Fruit fly (Drosophila melanogaster) whole organism, prepupa: Measurements from ENCODE around the gene eIF1.

Source experiments
- CG10631 ChIP-seq: fragments of 200-800 bp; sonication (Bioruptor generic); optimal IDR thresholded peaks from 2 replicates; lab custom pipeline; 2016; ENCODE audit warnings: missing biosample characterization, missing genetic modification characterization
- CG10669 ChIP-seq: fragments of 200-800 bp; sonication (Bioruptor generic); optimal IDR thresholded peaks from 3 replicates; lab custom pipeline; 2018; ENCODE audit warnings: missing biosample characterization, mild to moderate bottlenecking, missing genetic modification characterization, moderate library complexity
- CG11294 ChIP-seq: fragments of 200-800 bp; sonication (Bioruptor generic); IDR thresholded peaks from 2 replicates; pipeline ENCODE4 v1.3.6; 2022; ENCODE audit warnings: missing biosample characterization, missing genetic modification characterization
- CG11762 ChIP-seq: fragments of 200-800 bp; sonication (Bioruptor generic); optimal IDR thresholded peaks from 3 replicates; lab custom pipeline; 2016; ENCODE audit warnings: missing biosample characterization, missing genetic modification characterization; ENCODE audit not compliant: insufficient read depth
- CG11902 ChIP-seq: fragments of 200-800 bp; sonication (Bioruptor generic); optimal IDR thresholded peaks from 3 replicates; lab custom pipeline; 2016; ENCODE audit warnings: missing biosample characterization, missing genetic modification characterization
- CG15336 ChIP-seq: fragments of 200-800 bp; sonication (Bioruptor generic); IDR thresholded peaks from 2 replicates; pipeline ENCODE4 v1.3.6; 2022; ENCODE audit warnings: missing biosample characterization, missing genetic modification characterization
- CG16779 ChIP-seq: fragments of 200-800 bp; sonication (Bioruptor generic); optimal IDR thresholded peaks from 3 replicates; lab custom pipeline; 2017; ENCODE audit warnings: missing biosample characterization, mild to moderate bottlenecking, missing genetic modification characterization
- CG31627 ChIP-seq: fragments of 200-800 bp; sonication (Bioruptor generic); optimal IDR thresholded peaks from 3 replicates; lab custom pipeline; 2016; ENCODE audit warnings: missing biosample characterization, missing genetic modification characterization
- CG32006 ChIP-seq: fragments of 200-800 bp; sonication (Bioruptor generic); optimal IDR thresholded peaks from 3 replicates; lab custom pipeline; 2017; ENCODE audit warnings: missing biosample characterization, mild to moderate bottlenecking, missing genetic modification characterization
- CG3919 ChIP-seq: fragments of 200-800 bp; sonication (Bioruptor generic); optimal IDR thresholded peaks from 3 replicates; lab custom pipeline; 2016; ENCODE audit warnings: missing biosample characterization, missing genetic modification characterization
- CG6163 ChIP-seq: fragments of 200-800 bp; sonication (Bioruptor generic); IDR thresholded peaks from 3 replicates; pipeline ENCODE4 v1.3.6; 2022; ENCODE audit warnings: missing biosample characterization, missing genetic modification characterization
- CG6276 ChIP-seq: fragments of 200-800 bp; sonication (Bioruptor generic); optimal IDR thresholded peaks from 2 replicates; lab custom pipeline; 2017; ENCODE audit warnings: missing biosample characterization, mild to moderate bottlenecking, missing genetic modification characterization
- CG6792 ChIP-seq: fragments of 200-800 bp; sonication (Bioruptor generic); optimal IDR thresholded peaks from 3 replicates; lab custom pipeline; 2016; ENCODE audit warnings: missing biosample characterization, missing genetic modification characterization
- CG6808 ChIP-seq: fragments of 200-800 bp; sonication (Bioruptor generic); optimal IDR thresholded peaks from 3 replicates; lab custom pipeline; 2017; ENCODE audit warnings: missing biosample characterization, missing genetic modification characterization, mild to moderate bottlenecking, moderate library complexity, missing genetic modification reagents
- CG8119 ChIP-seq: fragments of 200-800 bp; sonication (Bioruptor generic); IDR thresholded peaks from 3 replicates; pipeline ENCODE4 v1.3.6; 2022; ENCODE audit warnings: missing biosample characterization, missing genetic modification characterization
- CG8319 ChIP-seq: fragments of 200-800 bp; sonication (Bioruptor generic); optimal IDR thresholded peaks from 3 replicates; lab custom pipeline; 2016; ENCODE audit warnings: missing biosample characterization, missing genetic modification characterization
- CG8632 ChIP-seq: fragments of 200-800 bp; sonication (Bioruptor generic); optimal IDR thresholded peaks from 3 replicates; lab custom pipeline; 2016; ENCODE audit warnings: missing biosample characterization, missing genetic modification characterization
- CG9139 ChIP-seq: fragments of 200-800 bp; sonication (Bioruptor generic); optimal IDR thresholded peaks from 3 replicates; lab custom pipeline; 2017; ENCODE audit warnings: missing biosample characterization, mild to moderate bottlenecking, missing genetic modification characterization
- Eip75B ChIP-seq: fragments of 200-800 bp; sonication (Bioruptor generic); optimal IDR thresholded peaks from 3 replicates; lab custom pipeline; 2016; ENCODE audit warnings: missing biosample characterization, missing genetic modification characterization
- Eip78C ChIP-seq: fragments of 200-800 bp; sonication (Bioruptor generic); peaks from one replicate; lab custom pipeline; 2016; ENCODE audit warnings: missing biosample characterization, missing genetic modification characterization
- Ets21C ChIP-seq: fragments of 200-800 bp; sonication (Bioruptor generic); optimal IDR thresholded peaks from 3 replicates; lab custom pipeline; 2016; ENCODE audit warnings: missing biosample characterization, missing genetic modification characterization
- Ets96B ChIP-seq: fragments of 200-800 bp; optimal IDR thresholded peaks from 2 replicates; lab custom pipeline; 2019; ENCODE audit warnings: missing biosample characterization, mild to moderate bottlenecking, missing genetic modification characterization, moderate library complexity
- Gug ChIP-seq: fragments of 200-800 bp; sonication (Bioruptor generic); IDR thresholded peaks from 2 replicates; pipeline ENCODE4 v1.3.6; 2022; ENCODE audit warnings: missing biosample characterization, missing genetic modification characterization
- Hr38 ChIP-seq: sonication (Bioruptor generic); optimal IDR thresholded peaks from 2 replicates; lab custom pipeline; 2016; ENCODE audit warnings: missing biosample characterization, missing genetic modification characterization
- Hr39 ChIP-seq: fragments of 200-800 bp; sonication (Bioruptor generic); optimal IDR thresholded peaks from 2 replicates; lab custom pipeline; 2016; ENCODE audit warnings: missing biosample characterization, missing genetic modification characterization
- Lpt ChIP-seq: fragments of 200-800 bp; sonication (Bioruptor generic); optimal IDR thresholded peaks from 3 replicates; lab custom pipeline; 2016; ENCODE audit warnings: missing biosample characterization, missing genetic modification characterization
- Met ChIP-seq: fragments of 200-800 bp; sonication (Bioruptor generic); optimal IDR thresholded peaks from 3 replicates; lab custom pipeline; 2016; ENCODE audit warnings: missing biosample characterization, missing genetic modification characterization
- OdsH ChIP-seq: fragments of 200-800 bp; sonication (Bioruptor generic); optimal IDR thresholded peaks from 3 replicates; lab custom pipeline; 2016; ENCODE audit warnings: missing biosample characterization, missing genetic modification characterization
- Smox ChIP-seq: fragments of 200-800 bp; sonication (Bioruptor generic); optimal IDR thresholded peaks from 3 replicates; lab custom pipeline; 2016; ENCODE audit warnings: missing biosample characterization, missing genetic modification characterization
- Sox102F ChIP-seq: fragments of 200-800 bp; sonication (Bioruptor generic); optimal IDR thresholded peaks from 2 replicates; lab custom pipeline; 2016; ENCODE audit warnings: missing biosample characterization, mild to moderate bottlenecking, missing genetic modification characterization
- Sox14 ChIP-seq: fragments of 200-800 bp; sonication (Bioruptor generic); optimal IDR thresholded peaks from 3 replicates; lab custom pipeline; 2016; ENCODE audit warnings: missing biosample characterization, missing genetic modification characterization
- Sox15 ChIP-seq: fragments of 200-800 bp; sonication (Bioruptor generic); optimal IDR thresholded peaks from 3 replicates; lab custom pipeline; 2016; ENCODE audit warnings: missing biosample characterization, missing genetic modification characterization
- acj6 ChIP-seq: fragments of 200-800 bp; sonication (Bioruptor generic); optimal IDR thresholded peaks from 3 replicates; lab custom pipeline; 2016; ENCODE audit warnings: missing biosample characterization, missing genetic modification characterization
- cyc ChIP-seq: fragments of 200-800 bp; sonication (Bioruptor generic); optimal IDR thresholded peaks from 3 replicates; lab custom pipeline; 2016; ENCODE audit warnings: missing biosample characterization, missing genetic modification characterization
- dac ChIP-seq: fragments of 200-800 bp; sonication (Bioruptor generic); optimal IDR thresholded peaks from 2 replicates; lab custom pipeline; 2017; ENCODE audit warnings: missing biosample characterization, mild to moderate bottlenecking, missing genetic modification characterization
- esn ChIP-seq: fragments of 200-800 bp; sonication (Bioruptor generic); optimal IDR thresholded peaks from 2 replicates; lab custom pipeline; 2016; ENCODE audit warnings: missing biosample characterization, mild to moderate bottlenecking, missing genetic modification characterization, moderate library complexity
- fd59A ChIP-seq: fragments of 200-800 bp; sonication (Bioruptor generic); optimal IDR thresholded peaks from 2 replicates; lab custom pipeline; 2017; ENCODE audit warnings: missing biosample characterization, mild to moderate bottlenecking, missing genetic modification characterization, missing genetic modification reagents
- fd85E ChIP-seq: fragments of 200-800 bp; sonication (Bioruptor generic); optimal IDR thresholded peaks from 3 replicates; lab custom pipeline; 2016; ENCODE audit warnings: missing biosample characterization, missing genetic modification characterization
- fkh ChIP-seq: fragments of 200-800 bp; sonication (Bioruptor generic); optimal IDR thresholded peaks from 3 replicates; lab custom pipeline; 2017; ENCODE audit warnings: missing biosample characterization, mild to moderate bottlenecking, missing genetic modification characterization, moderate library complexity
- lz ChIP-seq: fragments of 200-800 bp; sonication (Bioruptor generic); optimal IDR thresholded peaks from 3 replicates; lab custom pipeline; 2016; ENCODE audit warnings: missing biosample characterization, missing genetic modification characterization
- net ChIP-seq: fragments of 200-800 bp; sonication (Bioruptor generic); optimal IDR thresholded peaks from 3 replicates; lab custom pipeline; 2016; ENCODE audit warnings: missing biosample characterization, missing genetic modification characterization
- pdm3 ChIP-seq: fragments of 200-800 bp; sonication (Bioruptor generic); optimal IDR thresholded peaks from 3 replicates; lab custom pipeline; 2016; ENCODE audit warnings: missing biosample characterization, missing genetic modification characterization
- salr ChIP-seq, 2 experiments: fragments of 200-800 bp; sonication (Bioruptor generic); optimal IDR thresholded peaks; 3 replicates each; lab custom pipeline; 2016 to 2018; ENCODE audit warnings: missing biosample characterization in 2 of 2, missing genetic modification characterization in 2 of 2, mild to moderate bottlenecking in 1 of 2
- spab ChIP-seq: fragments of 200-800 bp; sonication (Bioruptor generic); optimal IDR thresholded peaks from 2 replicates; lab custom pipeline; 2017; ENCODE audit warnings: missing biosample characterization, mild to moderate bottlenecking, missing genetic modification characterization, missing genetic modification reagents
- ss ChIP-seq, 2 experiments: fragments of 200-800 bp; sonication (Bioruptor generic); optimal IDR thresholded peaks; 2 replicates in 1 of 2; 3 replicates in 1 of 2; lab custom pipeline; 2017 to 2018; ENCODE audit warnings: mild to moderate bottlenecking in 2 of 2, missing biosample characterization in 2 of 2, missing genetic modification characterization in 2 of 2, moderate library complexity in 1 of 2
- svp ChIP-seq: fragments of 200-800 bp; sonication (Bioruptor generic); peaks from one replicate; lab custom pipeline; 2016; ENCODE audit warnings: missing biosample characterization, missing genetic modification characterization
- vri ChIP-seq: fragments of 200-800 bp; sonication (Bioruptor generic); optimal IDR thresholded peaks from 3 replicates; lab custom pipeline; 2016; ENCODE audit warnings: missing biosample characterization, mild to moderate bottlenecking, missing genetic modification characterization

Gene eIF1

DNA sequence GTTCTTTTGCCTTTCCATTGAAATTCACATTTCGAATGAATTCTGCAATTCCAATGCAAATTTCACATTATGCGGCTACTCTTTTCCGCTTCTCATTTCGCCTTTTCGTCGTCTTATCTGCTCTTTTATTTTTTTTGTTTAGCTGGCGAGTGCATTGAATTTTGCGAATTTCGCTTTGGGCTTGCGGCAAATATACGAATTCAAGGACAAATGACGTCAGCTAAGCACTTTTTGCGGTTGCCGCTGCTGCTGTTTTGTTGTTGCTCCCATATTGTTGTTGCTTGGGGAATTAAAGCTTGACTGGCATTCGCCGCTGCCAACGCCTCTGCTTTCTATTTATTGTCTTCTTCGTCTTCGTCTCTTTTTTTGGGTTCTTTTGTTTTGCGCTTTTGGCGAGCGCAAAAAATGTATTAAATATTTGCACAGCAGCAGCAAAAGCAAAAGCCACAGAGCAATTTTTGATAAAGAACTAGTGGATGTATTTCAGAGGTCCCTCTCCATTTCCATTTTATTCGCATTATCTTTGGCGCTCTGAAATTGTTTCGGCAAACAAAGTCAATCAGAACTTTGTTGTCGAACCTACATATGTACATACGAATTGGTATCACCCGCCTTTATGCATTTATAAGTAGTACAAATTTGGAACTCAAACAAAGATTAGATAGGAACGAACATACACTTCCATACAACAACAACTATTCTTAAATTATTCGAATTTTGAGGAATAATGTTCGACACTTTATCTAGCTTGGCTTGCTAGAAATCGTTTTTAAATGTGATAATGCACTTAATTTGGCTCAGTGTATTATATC lies 16.9 kb downstream of the eIF1 start (continued):
- TF ChIP-seq CG3919 (GFP tag; lab: Kevin White, UChicago), result no peak
- peak; percentile 51 for TF ChIP-seq esn (GFP tag; lab: Kevin White, UChicago)
- TF ChIP-seq CG11902 (GFP tag; lab: Kevin White, UChicago), result no peak
- TF ChIP-seq OdsH (GFP tag; lab: Kevin White, UChicago), result peak; percentile 69
- TF ChIP-seq dac (GFP tag; lab: Kevin White, UChicago), result no peak
- TF ChIP-seq CG15336 (GFP tag; lab: Robert Waterston, UW), result peak; percentile 55
- peak; percentile 56 for TF ChIP-seq Sox15
- peak; percentile 62 for TF ChIP-seq Met (GFP tag; lab: Kevin White, UChicago)
- TF ChIP-seq CG10631, result peak; percentile 50
- TF ChIP-seq CG8632 (GFP tag; lab: Kevin White, UChicago), result peak; percentile 36
- TF ChIP-seq acj6, result peak; percentile 81
- TF ChIP-seq CG10669, result no peak
- no peak for TF ChIP-seq CG6808 (GFP tag; lab: Kevin White, UChicago)
- TF ChIP-seq CG8319 (GFP tag; lab: Kevin White, UChicago), result no peak
- TF ChIP-seq vri (GFP tag; lab: Kevin White, UChicago), result peak; percentile 59
- TF ChIP-seq fd59A (GFP tag; lab: Kevin White, UChicago), result peak; percentile 71
- peak in 1 of 2 experiments; percentile 10 for TF ChIP-seq ss (GFP tag; optimal IDR thresholded peaks at IDR 0.05; lab: Kevin White, UChicago)
- peak; percentile 31 for TF ChIP-seq Lpt
- TF ChIP-seq CG6163, result peak; percentile 86
- TF ChIP-seq Hr38 (GFP tag; lab: Kevin White, UChicago), result no peak
- peak; percentile 32 for TF ChIP-seq Ets21C (GFP tag; lab: Kevin White, UChicago)
- peak; percentile 93 for TF ChIP-seq svp
- TF ChIP-seq CG31627 (GFP tag; lab: Kevin White, UChicago), result peak; percentile 73
- peak; percentile 74 for TF ChIP-seq Sox14 (GFP tag; lab: Kevin White, UChicago)
- TF ChIP-seq CG32006, result peak; percentile 5
- TF ChIP-seq Smox, result peak; percentile 71
- TF ChIP-seq CG11294 (GFP tag; lab: Robert Waterston, UW), result no peak
- peak; percentile 59 for TF ChIP-seq CG6792 (GFP tag; lab: Kevin White, UChicago)
- no peak for TF ChIP-seq cyc (GFP tag; lab: Kevin White, UChicago)
- no peak for TF ChIP-seq CG9139 (GFP tag; lab: Kevin White, UChicago)
- TF ChIP-seq pdm3 (GFP tag; lab: Kevin White, UChicago), result peak; percentile 75
- peak; percentile 69 for TF ChIP-seq net (GFP tag; lab: Kevin White, UChicago)
- TF ChIP-seq CG11762, result no peak
- peak; percentile 6 to 85 for TF ChIP-seq salr (GFP tag; optimal IDR thresholded peaks at IDR 0.05; lab: Kevin White, UChicago)
- TF ChIP-seq CG8119 (GFP tag; lab: Robert Waterston, UW), result peak; percentile 33; the same call in 2 of the 3 replicates
- no peak for TF ChIP-seq fd85E (GFP tag; lab: Kevin White, UChicago)
- TF ChIP-seq Ets96B (tag; lab: Kevin White, UChicago), result no peak
- TF ChIP-seq, all 60 proteins: peak for 38

DNA sequence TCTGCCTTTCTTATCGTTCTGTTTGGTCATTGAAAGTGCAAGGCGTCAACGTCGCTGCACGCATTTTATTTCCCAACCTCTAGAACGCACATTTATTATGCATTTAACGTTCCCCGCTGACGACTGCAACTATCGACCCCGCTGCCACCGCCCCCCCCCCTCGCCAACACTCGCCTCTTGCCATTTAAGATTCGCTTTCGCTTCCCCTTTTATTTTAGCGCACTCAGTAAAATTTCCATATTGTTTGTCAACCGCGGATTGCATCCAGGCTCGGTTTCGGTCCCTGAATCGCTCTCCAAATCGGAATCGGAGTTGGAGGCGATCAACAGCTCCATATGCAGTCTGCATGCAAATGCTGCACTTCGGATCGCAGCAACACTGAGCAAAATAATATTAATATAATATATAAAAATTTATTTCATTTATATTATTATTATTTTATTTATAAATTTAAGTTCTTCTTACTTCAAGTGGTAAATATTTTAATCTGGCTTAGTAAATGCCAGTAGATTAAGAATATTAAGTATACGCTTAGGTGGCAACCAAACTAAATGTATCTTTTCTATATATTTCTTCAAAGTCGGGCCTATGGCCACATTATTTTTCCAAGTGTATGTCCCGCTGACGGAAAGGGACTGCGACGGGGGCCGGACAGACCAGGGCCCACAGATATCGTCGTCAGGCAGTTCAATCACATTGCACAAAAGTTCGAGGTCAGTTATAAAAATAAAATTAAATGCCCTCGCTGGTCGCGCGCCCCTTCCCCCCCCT lies 17.6 kb downstream of the eIF1 start:
- TF ChIP-seq Hr39, result peak; percentile 88
- TF ChIP-seq fkh (GFP tag; lab: Kevin White, UChicago), result no peak
- TF ChIP-seq CG11762, result peak; percentile 92
- TF ChIP-seq CG8119 (GFP tag; lab: Robert Waterston, UW), result peak; percentile 92
- peak; percentile 99 for TF ChIP-seq spab (GFP tag; lab: Kevin White, UChicago)
- peak; percentile 78 for TF ChIP-seq Gug (GFP tag; lab: Robert Waterston, UW)
- TF ChIP-seq CG10631, result peak; percentile 95
- TF ChIP-seq Eip75B (GFP tag; lab: Kevin White, UChicago), result peak; percentile 86
- TF ChIP-seq CG11902 (GFP tag; lab: Kevin White, UChicago), result peak; percentile 94
- peak; percentile 87 for TF ChIP-seq CG6276
- TF ChIP-seq CG16779 (tag; lab: Kevin White, UChicago), result peak; percentile 94
- TF ChIP-seq Eip78C (GFP tag; lab: Kevin White, UChicago), result peak; percentile 97
- peak; percentile 98 for TF ChIP-seq CG6808 (GFP tag; lab: Kevin White, UChicago)
- TF ChIP-seq cyc (GFP tag; lab: Kevin White, UChicago), result peak; percentile 92
- TF ChIP-seq dac (GFP tag; lab: Kevin White, UChicago), result peak; percentile 50
- peak; percentile 88 for TF ChIP-seq Sox102F (GFP tag; lab: Kevin White, UChicago)
- TF ChIP-seq lz (GFP tag; lab: Kevin White, UChicago), result peak; percentile 86
- TF ChIP-seq CG6792 (GFP tag; lab: Kevin White, UChicago), result peak; percentile 94
- peak; percentile 84 for TF ChIP-seq vri (GFP tag; lab: Kevin White, UChicago)
